Fruit fly (Drosophila melanogaster) whole organism, embryonic: ENCODE measurements around the gene hydra.

Experiments
- BtbVII ChIP-seq: fragments of 200-800 bp; sonication (Bioruptor generic); optimal IDR thresholded peaks from 3 replicates; lab custom pipeline; 2017; ENCODE audit warnings: missing biosample characterization, mild to moderate bottlenecking, missing genetic modification characterization
- CG11504 ChIP-seq: fragments of 200-800 bp; sonication (Bioruptor generic); optimal IDR thresholded peaks from 3 replicates; lab custom pipeline; 2019; ENCODE audit warnings: missing biosample characterization, mild to moderate bottlenecking, missing genetic modification characterization, moderate library complexity
- CG1233 ChIP-seq: fragments of 200-800 bp; sonication (Bioruptor generic); optimal IDR thresholded peaks from 4 replicates; lab custom pipeline; 2018; ENCODE audit warnings: missing biosample characterization, mild to moderate bottlenecking, missing genetic modification characterization
- CG14667 ChIP-seq: fragments of 200-800 bp; sonication (Bioruptor generic); IDR thresholded peaks from 2 replicates; pipeline ENCODE4 v1.3.6; 2022; ENCODE audit warnings: missing biosample characterization, missing genetic modification characterization
- CG1529 ChIP-seq: fragments of 200-800 bp; sonication (Bioruptor generic); optimal IDR thresholded peaks from 3 replicates; lab custom pipeline; 2018; ENCODE audit warnings: missing biosample characterization, missing genetic modification characterization
- CG15601 ChIP-seq: fragments of 200-800 bp; sonication (Bioruptor generic); optimal IDR thresholded peaks from 3 replicates; lab custom pipeline; 2019; ENCODE audit warnings: missing biosample characterization, mild to moderate bottlenecking, missing genetic modification characterization, moderate library complexity
- CG16815 ChIP-seq: fragments of 200-800 bp; sonication (Bioruptor generic); optimal IDR thresholded peaks from 3 replicates; lab custom pipeline; 2017; ENCODE audit warnings: missing biosample characterization, mild to moderate bottlenecking, missing genetic modification characterization
- CG17186 ChIP-seq: fragments of 200-800 bp; sonication (Bioruptor generic); optimal IDR thresholded peaks from 3 replicates; lab custom pipeline; 2017; ENCODE audit warnings: missing biosample characterization, missing genetic modification reagents, missing genetic modification characterization
- CG17361 ChIP-seq: fragments of 200-800 bp; sonication (Bioruptor generic); IDR thresholded peaks from 3 replicates; pipeline ENCODE4 v1.3.6; 2022; ENCODE audit warnings: missing biosample characterization, missing genetic modification characterization
- CG18011 ChIP-seq: fragments of 200-800 bp; sonication (Bioruptor generic); optimal IDR thresholded peaks from 2 replicates; lab custom pipeline; 2017; ENCODE audit warnings: missing biosample characterization, missing genetic modification characterization, mild to moderate bottlenecking, moderate library complexity, missing genotype
- CG2678 ChIP-seq: fragments of 200-800 bp; sonication (Bioruptor generic); optimal IDR thresholded peaks from 3 replicates; lab custom pipeline; 2019; ENCODE audit warnings: missing biosample characterization, mild to moderate bottlenecking, missing genetic modification characterization, moderate library complexity
- CG3407 ChIP-seq: fragments of 200-800 bp; sonication (Bioruptor generic); optimal IDR thresholded peaks from 2 replicates; lab custom pipeline; 2018; ENCODE audit warnings: missing biosample characterization, mild to moderate bottlenecking, missing genetic modification characterization
- CG34376 ChIP-seq: fragments of 200-800 bp; sonication (Bioruptor generic); optimal IDR thresholded peaks from 2 replicates; lab custom pipeline; 2018; ENCODE audit warnings: missing biosample characterization, mild to moderate bottlenecking, missing genetic modification characterization
- CG4424 ChIP-seq: fragments of 200-800 bp; sonication (Bioruptor generic); optimal IDR thresholded peaks from 3 replicates; lab custom pipeline; 2016; ENCODE audit warnings: missing biosample characterization, missing genetic modification characterization
- CG4730 ChIP-seq: fragments of 200-800 bp; sonication (Bioruptor generic); IDR thresholded peaks from 2 replicates; pipeline ENCODE4 v1.3.6; 2022; ENCODE audit warnings: missing biosample characterization, missing genetic modification characterization
- CG4854 ChIP-seq: fragments of 200-800 bp; sonication (Bioruptor generic); optimal IDR thresholded peaks from 2 replicates; lab custom pipeline; 2016; ENCODE audit warnings: missing biosample characterization, missing genetic modification characterization, inconsistent platforms
- CG6654 ChIP-seq: fragments of 200-800 bp; sonication (Bioruptor generic); optimal IDR thresholded peaks from 2 replicates; lab custom pipeline; 2017; ENCODE audit warnings: missing biosample characterization, mild to moderate bottlenecking, missing genetic modification characterization
- CG6791 ChIP-seq: fragments of 200-800 bp; sonication (Bioruptor generic); IDR thresholded peaks from 3 replicates; pipeline ENCODE4 v1.3.6; 2022; ENCODE audit warnings: missing biosample characterization, missing genetic modification characterization; ENCODE audit not compliant: partially characterized antibody
- CG7963 ChIP-seq: fragments of 200-800 bp; sonication (Bioruptor generic); IDR thresholded peaks from 3 replicates; pipeline ENCODE4 v1.3.6; 2022; ENCODE audit warnings: missing biosample characterization, missing genetic modification characterization; ENCODE audit not compliant: partially characterized antibody
- CG8089 ChIP-seq: fragments of 200-800 bp; sonication (Bioruptor generic); optimal IDR thresholded peaks from 3 replicates; lab custom pipeline; 2016; ENCODE audit warnings: missing biosample characterization, missing genetic modification characterization
- CG8388 ChIP-seq: fragments of 200-800 bp; sonication (Bioruptor generic); optimal IDR thresholded peaks from 2 replicates; lab custom pipeline; 2019; ENCODE audit warnings: missing biosample characterization, mild to moderate bottlenecking, missing genetic modification characterization, moderate library complexity
- CG8478 ChIP-seq: fragments of >200 bp; optimal IDR thresholded peaks from 2 replicates; lab custom pipeline; 2018
- Dip2 ChIP-seq: fragments of 200-800 bp; sonication (Bioruptor generic); IDR thresholded peaks from 2 replicates; pipeline ENCODE4 v1.3.6; 2022; ENCODE audit warnings: missing biosample characterization, missing genetic modification characterization
- E2f1 ChIP-seq: fragments of 200-800 bp; sonication (Bioruptor generic); IDR thresholded peaks from 2 replicates; pipeline ENCODE4 v1.3.6; 2022; ENCODE audit warnings: missing biosample characterization, missing genetic modification characterization
- Eip74EF ChIP-seq, 2 experiments: fragments of 200-800 bp in 1 of 2; fragments of >200 bp in 1 of 2; sonication (Bioruptor generic) in 1 of 2; optimal IDR thresholded peaks; 2 replicates each; lab custom pipeline; 2017 to 2019; ENCODE audit warnings: missing biosample characterization in 2 of 2, missing genetic modification characterization in 2 of 2, mild to moderate bottlenecking in 1 of 2, moderate library complexity in 1 of 2
- Ets65A ChIP-seq: fragments of 200-800 bp; sonication (Bioruptor generic); peaks from one replicate; lab custom pipeline; 2016; ENCODE audit warnings: missing biosample characterization, missing genetic modification characterization
- GATAe ChIP-seq: fragments of 200-800 bp; sonication (Bioruptor generic); conservative IDR thresholded peaks from 2 replicates; pipeline ENCODE4 v1.3.6; 2022; ENCODE audit warnings: missing biosample characterization, missing genetic modification characterization
- Gug ChIP-seq: fragments of 200-800 bp; sonication (Bioruptor generic); IDR thresholded peaks from 4 replicates; pipeline ENCODE4 v1.3.6; 2022; ENCODE audit warnings: missing biosample characterization, missing genetic modification characterization
- HLH4C ChIP-seq: fragments of 200-800 bp; sonication (Bioruptor generic); IDR thresholded peaks from 3 replicates; pipeline ENCODE4 v1.3.6; 2022; ENCODE audit warnings: missing biosample characterization, missing genetic modification characterization; ENCODE audit not compliant: partially characterized antibody
- HLHmδ ChIP-seq: fragments of 200-800 bp; sonication (Bioruptor generic); optimal IDR thresholded peaks from 2 replicates; lab custom pipeline; 2018; ENCODE audit warnings: missing biosample characterization, mild to moderate bottlenecking, missing genetic modification characterization, moderate library complexity
- Spps ChIP-seq: fragments of 200-800 bp; sonication (Bioruptor generic); optimal IDR thresholded peaks from 2 replicates; lab custom pipeline; 2018; ENCODE audit warnings: missing biosample characterization, mild to moderate bottlenecking, missing genetic modification characterization
- Ssrp ChIP-seq: fragments of 200-800 bp; sonication (Bioruptor generic); optimal IDR thresholded peaks from 2 replicates; lab custom pipeline; 2018; ENCODE audit warnings: missing biosample characterization, mild to moderate bottlenecking, missing genetic modification characterization, moderate library complexity
- Xbp1 ChIP-seq: fragments of 200-800 bp; sonication (Bioruptor generic); optimal IDR thresholded peaks from 3 replicates; lab custom pipeline; 2016; ENCODE audit warnings: missing biosample characterization, mild to moderate bottlenecking, missing genetic modification characterization
- ab ChIP-seq: fragments of 200-800 bp; sonication (Bioruptor generic); optimal IDR thresholded peaks from 2 replicates; lab custom pipeline; 2016; ENCODE audit warnings: missing biosample characterization, missing genetic modification characterization
- ash1 ChIP-seq: fragments of 200-800 bp; sonication (Bioruptor generic); optimal IDR thresholded peaks from 2 replicates; lab custom pipeline; 2018; ENCODE audit warnings: missing biosample characterization, mild to moderate bottlenecking, missing genetic modification characterization
- bbx ChIP-seq: fragments of 200-800 bp; sonication (Bioruptor generic); IDR thresholded peaks from 2 replicates; pipeline ENCODE4 v1.3.6; 2022; ENCODE audit warnings: missing biosample characterization, missing genetic modification characterization; ENCODE audit not compliant: partially characterized antibody
- bigmax ChIP-seq: fragments of 200-800 bp; sonication (Bioruptor generic); optimal IDR thresholded peaks from 2 replicates; lab custom pipeline; 2018; ENCODE audit warnings: missing biosample characterization, mild to moderate bottlenecking, missing genetic modification characterization
- cato ChIP-seq: fragments of 200-800 bp; sonication (Bioruptor generic); optimal IDR thresholded peaks from 2 replicates; lab custom pipeline; 2016; ENCODE audit warnings: missing biosample characterization, missing genetic modification characterization, borderline replicate concordance
- dmrt99B ChIP-seq: fragments of 200-800 bp; sonication (Bioruptor generic); optimal IDR thresholded peaks from 2 replicates; lab custom pipeline; 2018; ENCODE audit warnings: missing biosample characterization, mild to moderate bottlenecking, missing genetic modification characterization, moderate library complexity
- gt ChIP-seq: fragments of 200-800 bp; sonication (Bioruptor generic); IDR thresholded peaks from 2 replicates; pipeline ENCODE4 v1.3.6; 2022; ENCODE audit warnings: missing biosample characterization, missing genetic modification characterization
- ind ChIP-seq: fragments of 200-800 bp; sonication (Bioruptor generic); optimal IDR thresholded peaks from 3 replicates; lab custom pipeline; 2016; ENCODE audit warnings: missing biosample characterization, missing genetic modification characterization
- lola ChIP-seq, 3 experiments: fragments of >200 bp in 2 of 3; fragments of 200-800 bp in 1 of 3; sonication (Bioruptor generic) in 1 of 3; optimal IDR thresholded peaks; 2 replicates each; lab custom pipeline; 2017 to 2019; ENCODE audit warnings: missing biosample characterization in 3 of 3, missing genetic modification characterization in 3 of 3, mild to moderate bottlenecking in 1 of 3, moderate library complexity in 1 of 3
- rib ChIP-seq: fragments of 200-800 bp; sonication (Bioruptor generic); IDR thresholded peaks from 2 replicates; pipeline ENCODE4 v1.3.6; 2022; ENCODE audit warnings: missing biosample characterization, missing genetic modification characterization
- schlank ChIP-seq: fragments of 200-800 bp; sonication (Bioruptor generic); optimal IDR thresholded peaks from 2 replicates; lab custom pipeline; 2018; ENCODE audit warnings: missing biosample characterization, mild to moderate bottlenecking, missing genetic modification characterization
- sob ChIP-seq: fragments of 200-800 bp; sonication (Bioruptor generic); IDR thresholded peaks from 2 replicates; pipeline ENCODE4 v1.3.6; 2022; ENCODE audit warnings: missing biosample characterization, missing genetic modification characterization
- tll ChIP-seq, 2 experiments: fragments of 200-800 bp in 1 of 2; fragments of >200 bp in 1 of 2; sonication (Bioruptor generic) in 1 of 2; optimal IDR thresholded peaks; 2 replicates each; lab custom pipeline; 2017 to 2019; ENCODE audit warnings: missing biosample characterization in 2 of 2, missing genetic modification characterization in 2 of 2, mild to moderate bottlenecking in 1 of 2, moderate library complexity in 1 of 2
- unpg ChIP-seq: fragments of 200-800 bp; sonication (Bioruptor generic); optimal IDR thresholded peaks from 3 replicates; lab custom pipeline; 2018; ENCODE audit warnings: missing biosample characterization, mild to moderate bottlenecking, missing genetic modification characterization, moderate library complexity
- yki ChIP-seq: fragments of >200 bp; optimal IDR thresholded peaks from 3 replicates; lab custom pipeline; 2018
- zen ChIP-seq: fragments of 200-800 bp; sonication (Bioruptor generic); optimal IDR thresholded peaks from 3 replicates; lab custom pipeline; 2018; ENCODE audit warnings: missing biosample characterization, mild to moderate bottlenecking, missing genetic modification characterization, moderate library complexity
- zfh1 ChIP-seq: fragments of 200-800 bp; sonication (Bioruptor generic); IDR thresholded peaks from 3 replicates; pipeline ENCODE4 v1.3.6; 2022; ENCODE audit warnings: missing biosample characterization, missing genetic modification characterization

Gene hydra

DNA sequence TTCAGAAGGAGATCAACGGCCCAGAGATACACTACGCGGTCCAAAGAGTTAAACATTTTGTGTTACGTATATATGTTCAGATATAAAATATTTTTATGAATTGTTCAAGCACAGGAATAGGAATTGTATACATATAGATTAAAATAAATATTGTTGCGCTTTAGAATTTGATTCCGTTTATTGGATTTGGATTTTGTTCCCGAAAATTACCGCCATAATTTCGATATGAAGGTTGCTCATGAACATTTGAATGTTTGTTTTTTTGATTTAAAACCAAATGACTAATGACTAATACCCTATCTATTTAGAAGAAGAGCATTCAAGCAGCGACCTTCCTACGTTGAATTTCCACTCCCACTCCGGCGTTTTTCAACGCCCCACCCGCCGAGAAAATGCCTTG lies 32.9 kb downstream of the hydra start (continued):
- TF ChIP-seq yki (lab: Kevin White, UChicago) (no peak), CG17361 (GFP tag; lab: Robert Waterston, UW) (peak; percentile 51; the same call in 1 of the 3 replicates), CG8388 (GFP tag; lab: Kevin White, UChicago) (peak; percentile 32), CG17186 (GFP tag; lab: Kevin White, UChicago) (no peak), CG3407 (peak; percentile 22), Ets65A (GFP tag; lab: Kevin White, UChicago) (peak; percentile 78), unpg (GFP tag; lab: Kevin White, UChicago) (peak; percentile 13), CG34376 (no peak), BtbVII (no peak), tll (GFP tag; optimal IDR thresholded peaks at IDR 0.05; lab: Kevin White, UChicago) (no peak), HLHmδ (GFP tag; lab: Kevin White, UChicago) (no peak), ab (no peak), rib (no peak), Eip74EF (GFP tag; optimal IDR thresholded peaks at IDR 0.05; lab: Kevin White, UChicago) (no peak), CG11504 (tag; lab: Kevin White, UChicago) (peak; percentile 63), CG4854 (no peak), Ssrp (tag; lab: Kevin White, UChicago) (peak; percentile 69), bigmax (GFP tag; lab: Kevin White, UChicago) (no peak), CG1233 (GFP tag; lab: Kevin White, UChicago) (no peak), Xbp1 (GFP tag; lab: Kevin White, UChicago) (peak; percentile 13), CG14667 (GFP tag; lab: Robert Waterston, UW) (no peak), CG4730 (GFP tag; lab: Robert Waterston, UW) (no peak), E2f1 (GFP tag; lab: Robert Waterston, UW) (no peak), CG2678 (tag; lab: Kevin White, UChicago) (peak; percentile 52), sob (GFP tag; lab: Robert Waterston, UW) (no peak), GATAe (GFP tag; lab: Robert Waterston, UW) (no peak), cato (GFP tag; lab: Kevin White, UChicago) (peak; percentile 23), CG6654 (GFP tag; lab: Kevin White, UChicago) (peak; percentile 0), zfh1 (GFP tag; lab: Robert Waterston, UW) (0 out of 3 replicates have a peak, but pooled peaks have one; percentile 8), lola (GFP tag; optimal IDR thresholded peaks at IDR 0.05; lab: Kevin White, UChicago) (peak in 1 of 3 experiments; percentile 71), schlank (tag; lab: Kevin White, UChicago) (no peak), CG7963 (GFP tag; lab: Robert Waterston, UW) (no peak), CG4424 (peak; percentile 61), Gug (GFP tag; lab: Robert Waterston, UW) (no peak), ash1 (GFP tag; lab: Kevin White, UChicago) (no peak), Spps (tag; lab: Kevin White, UChicago) (no peak), CG15601 (peak; percentile 34), CG8089 (GFP tag; lab: Kevin White, UChicago) (no peak), gt (no peak), CG6791 (GFP tag; lab: Robert Waterston, UW) (no peak), dmrt99B (tag; lab: Kevin White, UChicago) (peak; percentile 50), bbx (GFP tag; lab: Robert Waterston, UW) (no peak), zen (tag; lab: Kevin White, UChicago) (no peak), CG16815 (GFP tag; lab: Kevin White, UChicago) (peak; percentile 38), HLH4C (no peak), CG18011 (GFP tag; lab: Kevin White, UChicago) (no peak), Dip2 (no peak), ind (GFP tag; lab: Kevin White, UChicago) (peak; percentile 5), CG8478 (lab: Kevin White, UChicago) (no peak), CG1529 (GFP tag; lab: Kevin White, UChicago) (peak; percentile 30)
